Worm (Caenorhabditis elegans) whole organism, L2 larva: Measurements from ENCODE around the gene ZK353.4.

ENCODE experiments used
- C34F6.9 ChIP-seq: fragments of 150-350 bp; optimal IDR thresholded peaks from 2 replicates; lab custom pipeline; 2014; ENCODE audit warnings: missing biosample characterization, missing genetic modification characterization
- F13H6.1 ChIP-seq: sonication (generic microtip); optimal IDR thresholded peaks from 2 replicates; lab custom pipeline; 2016; ENCODE audit warnings: missing genetic modification characterization, missing compliant biosample characterization
- R02D3.7 ChIP-seq: fragments of 150-350 bp; optimal IDR thresholded peaks from 2 replicates; lab custom pipeline; 2014; ENCODE audit warnings: missing biosample characterization, missing genetic modification characterization
- Y55F3AM.14 ChIP-seq: fragments of 200-800 bp; sonication (Bioruptor generic); optimal IDR thresholded peaks from 2 replicates; lab custom pipeline; 2018; ENCODE audit warnings: mild to moderate bottlenecking, missing genetic modification characterization, missing compliant biosample characterization
- ZK546.5 ChIP-seq: sonication (generic microtip); optimal IDR thresholded peaks from 2 replicates; lab custom pipeline; 2017; ENCODE audit warnings: missing biosample characterization, missing genetic modification characterization
- alr-1 ChIP-seq: fragments of 150-350 bp; optimal IDR thresholded peaks from 2 replicates; lab custom pipeline; 2014; ENCODE audit warnings: missing biosample characterization, missing genetic modification characterization
- aly-2 ChIP-seq: fragments of 150-350 bp; optimal IDR thresholded peaks from 2 replicates; lab custom pipeline; 2014; ENCODE audit warnings: missing biosample characterization, missing genetic modification characterization
- ama-1 ChIP-seq: fragments of 150-350 bp; optimal IDR thresholded peaks from 2 replicates; lab custom pipeline; 2018; ENCODE audit warnings: inconsistent platforms
- blmp-1 ChIP-seq: sonication (generic microtip); optimal IDR thresholded peaks from 2 replicates; lab custom pipeline; 2017; ENCODE audit warnings: missing genetic modification characterization, mild to moderate bottlenecking, missing compliant biosample characterization, antibody characterized with exemption, moderate library complexity; ENCODE audit not compliant: insufficient read depth
- ceh-16 ChIP-seq: fragments of 150-350 bp; optimal IDR thresholded peaks from 2 replicates; lab custom pipeline; 2014; ENCODE audit warnings: missing biosample characterization, missing genetic modification characterization
- ceh-82 ChIP-seq: fragments of 150-350 bp; optimal IDR thresholded peaks from 2 replicates; lab custom pipeline; 2014; ENCODE audit warnings: missing biosample characterization, missing genetic modification characterization
- crh-2 ChIP-seq: sonication (generic microtip); optimal IDR thresholded peaks from 2 replicates; lab custom pipeline; 2017; ENCODE audit warnings: missing biosample characterization, missing genetic modification characterization
- dmd-4 ChIP-seq: sonication (generic microtip); optimal IDR thresholded peaks from 2 replicates; lab custom pipeline; 2017; ENCODE audit warnings: missing biosample characterization, missing genetic modification characterization
- egl-27 ChIP-seq: sonication (generic microtip); optimal IDR thresholded peaks from 3 replicates; lab custom pipeline; 2017; ENCODE audit warnings: missing biosample characterization, missing genetic modification reagents, missing genetic modification characterization
- elt-1 ChIP-seq: fragments of 150-350 bp; optimal IDR thresholded peaks from 2 replicates; lab custom pipeline; 2014; ENCODE audit warnings: missing biosample characterization, missing genetic modification characterization
- elt-3 ChIP-seq: sonication (generic microtip); optimal IDR thresholded peaks from 2 replicates; lab custom pipeline; 2017; ENCODE audit warnings: missing biosample characterization, missing genetic modification characterization
- fos-1 ChIP-seq: fragments of 150-350 bp; optimal IDR thresholded peaks from 2 replicates; lab custom pipeline; 2014; ENCODE audit warnings: missing biosample characterization, missing genetic modification characterization
- gmeb-1 ChIP-seq: fragments of 150-350 bp; optimal IDR thresholded peaks from 2 replicates; lab custom pipeline; 2014; ENCODE audit warnings: missing biosample characterization, missing genetic modification characterization
- lin-11 ChIP-seq: fragments of 150-350 bp; sonication (generic microtip); optimal IDR thresholded peaks from 2 replicates; lab custom pipeline; 2014; ENCODE audit warnings: missing biosample characterization, missing genetic modification characterization, inconsistent platforms, mixed read lengths
- lin-13 ChIP-seq: fragments of 150-350 bp; optimal IDR thresholded peaks from 2 replicates; lab custom pipeline; 2014; ENCODE audit warnings: missing biosample characterization, missing genetic modification reagents, missing genetic modification characterization
- lin-39 ChIP-seq: fragments of 150-350 bp; optimal IDR thresholded peaks from 2 replicates; lab custom pipeline; 2014; ENCODE audit warnings: missing biosample characterization, missing genetic modification reagents, missing genetic modification characterization
- lsy-2 ChIP-seq, 2 experiments: fragments of 150-350 bp in 1 of 2; sonication (generic microtip) in 1 of 2; optimal IDR thresholded peaks; 2 replicates each; lab custom pipeline; 2014 to 2017; ENCODE audit warnings: missing biosample characterization in 2 of 2, missing genetic modification characterization in 2 of 2
- mab-5 ChIP-seq: fragments of 150-350 bp; optimal IDR thresholded peaks from 2 replicates; lab custom pipeline; 2014; ENCODE audit warnings: missing biosample characterization, missing genetic modification characterization
- mbf-1 ChIP-seq: sonication (generic microtip); optimal IDR thresholded peaks from 2 replicates; lab custom pipeline; 2017; ENCODE audit warnings: missing biosample characterization, missing genetic modification characterization
- mdl-1 ChIP-seq, 2 experiments: fragments of 150-350 bp in 1 of 2; sonication (generic microtip) in 1 of 2; optimal IDR thresholded peaks; 2 replicates each; lab custom pipeline; 2017; ENCODE audit warnings: missing biosample characterization in 2 of 2, missing genetic modification characterization in 2 of 2
- nhr-10 ChIP-seq: sonication (generic microtip); optimal IDR thresholded peaks from 2 replicates; lab custom pipeline; 2017; ENCODE audit warnings: missing biosample characterization, missing genetic modification characterization
- nhr-11 ChIP-seq: fragments of 150-350 bp; optimal IDR thresholded peaks from 2 replicates; lab custom pipeline; 2014; ENCODE audit warnings: missing biosample characterization, missing genetic modification characterization
- nhr-12 ChIP-seq: fragments of 150-350 bp; optimal IDR thresholded peaks from 2 replicates; lab custom pipeline; 2014; ENCODE audit warnings: missing biosample characterization, missing genetic modification characterization
- nhr-129 ChIP-seq: fragments of 150-350 bp; optimal IDR thresholded peaks from 2 replicates; lab custom pipeline; 2014; ENCODE audit warnings: missing biosample characterization, missing genetic modification characterization
- nhr-21 ChIP-seq: fragments of 150-350 bp; optimal IDR thresholded peaks from 2 replicates; lab custom pipeline; 2014; ENCODE audit warnings: missing biosample characterization, missing genetic modification characterization
- nhr-23 ChIP-seq: fragments of 150-350 bp; optimal IDR thresholded peaks from 2 replicates; lab custom pipeline; 2014; ENCODE audit warnings: missing biosample characterization, missing genetic modification reagents, missing genetic modification characterization
- nhr-237 ChIP-seq: fragments of 150-350 bp; optimal IDR thresholded peaks from 2 replicates; lab custom pipeline; 2014; ENCODE audit warnings: missing biosample characterization, missing genetic modification characterization
- nhr-25 ChIP-seq: fragments of 150-350 bp; sonication (generic microtip); optimal IDR thresholded peaks from 3 replicates; lab custom pipeline; 2014; ENCODE audit warnings: missing biosample characterization, missing genetic modification characterization
- nhr-6 ChIP-seq: fragments of 150-350 bp; optimal IDR thresholded peaks from 2 replicates; lab custom pipeline; 2014; ENCODE audit warnings: missing biosample characterization, missing genetic modification characterization
- nhr-77 ChIP-seq: fragments of 150-350 bp; optimal IDR thresholded peaks from 2 replicates; lab custom pipeline; 2014; ENCODE audit warnings: missing biosample characterization, missing genetic modification characterization
- peb-1 ChIP-seq: fragments of 150-350 bp; optimal IDR thresholded peaks from 2 replicates; lab custom pipeline; 2014; ENCODE audit warnings: missing biosample characterization, missing genetic modification characterization
- sem-4 ChIP-seq: fragments of 150-350 bp; optimal IDR thresholded peaks from 2 replicates; lab custom pipeline; 2014; ENCODE audit warnings: missing biosample characterization, missing genetic modification reagents, missing genetic modification characterization
- skn-1 ChIP-seq: sonication (generic microtip); optimal IDR thresholded peaks from 2 replicates; lab custom pipeline; 2017; ENCODE audit warnings: missing biosample characterization, missing genetic modification characterization
- sma-3 ChIP-seq: sonication (generic microtip); optimal IDR thresholded peaks from 2 replicates; lab custom pipeline; 2016; ENCODE audit warnings: missing genetic modification reagents, missing genetic modification characterization, missing compliant biosample characterization
- sma-9 ChIP-seq, 2 experiments: fragments of 150-350 bp in 1 of 2; sonication (generic microtip) in 1 of 2; optimal IDR thresholded peaks; 2 replicates each; lab custom pipeline; 2014 to 2016; ENCODE audit warnings: missing genetic modification characterization in 2 of 2, mild to moderate bottlenecking in 1 of 2, missing biosample characterization in 1 of 2, missing compliant biosample characterization in 1 of 2, missing genetic modification reagents in 1 of 2, moderate library complexity in 1 of 2
- snpc-4 ChIP-seq: fragments of 150-350 bp; optimal IDR thresholded peaks from 2 replicates; lab custom pipeline; 2014; ENCODE audit warnings: missing biosample characterization, missing genetic modification characterization
- unc-39 ChIP-seq: fragments of 150-350 bp; optimal IDR thresholded peaks from 2 replicates; lab custom pipeline; 2014; ENCODE audit warnings: missing biosample characterization, missing genetic modification characterization
- unc-55 ChIP-seq: fragments of 150-350 bp; sonication (generic microtip); optimal IDR thresholded peaks from 3 replicates; lab custom pipeline; 2014; ENCODE audit warnings: missing biosample characterization, missing genetic modification reagents, missing genetic modification characterization
- unc-62 ChIP-seq: fragments of 150-350 bp; optimal IDR thresholded peaks from 2 replicates; lab custom pipeline; 2014; ENCODE audit warnings: missing biosample characterization, missing genetic modification reagents, missing genetic modification characterization
- zag-1 ChIP-seq: fragments of 150-350 bp; optimal IDR thresholded peaks from 2 replicates; lab custom pipeline; 2014; ENCODE audit warnings: missing biosample characterization, missing genetic modification characterization
- ztf-1 ChIP-seq: fragments of 200-800 bp; sonication (Bioruptor generic); conservative IDR thresholded peaks from 2 replicates; pipeline ENCODE4 v1.3.6; 2022; ENCODE audit warnings: missing genetic modification characterization, missing compliant biosample characterization
- ztf-11 ChIP-seq: sonication (generic microtip); optimal IDR thresholded peaks from 2 replicates; lab custom pipeline; 2017; ENCODE audit warnings: missing biosample characterization, missing genetic modification characterization
- ztf-4 ChIP-seq: fragments of 150-350 bp; optimal IDR thresholded peaks from 2 replicates; lab custom pipeline; 2014; ENCODE audit warnings: missing biosample characterization, missing genetic modification characterization

The ZK353.4 gene

ce11 chrIII:8416871-8417191, 27.4 kb upstream of the ZK353.4 start:
- TF ChIP-seq nhr-25 (tag; lab: Kevin White, UChicago) (no peak), C34F6.9 (no peak), ztf-11 (tag; lab: Kevin White, UChicago) (no peak), alr-1 (tag; lab: Kevin White, UChicago) (no peak), ceh-16 (tag; lab: Kevin White, UChicago) (no peak)

ce11 chrIII:8413501-8413900, 24.1 kb upstream of the ZK353.4 start:
- no peak for TF ChIP-seq C34F6.9
- TF ChIP-seq, all 48 proteins: peak for 0

- TF ChIP-seq lin-39 (tag; lab: Kevin White, UChicago) (no peak), sma-3 (GFP tag; lab: Kevin White, UChicago) (peak; percentile 36), ztf-4 (tag; lab: Kevin White, UChicago) (no peak), peb-1 (tag; lab: Kevin White, UChicago) (no peak), blmp-1 (tag; lab: Kevin White, UChicago) (peak; percentile 25), C34F6.9 (peak; percentile 93), sma-9 (GFP tag; optimal IDR thresholded peaks at IDR 0.05; lab: Kevin White, UChicago) (peak; percentile 44), sma-9 (tag; optimal IDR thresholded peaks at IDR 0.05; lab: Kevin White, UChicago) (no peak), skn-1 (tag; lab: Kevin White, UChicago) (peak; percentile 8), dmd-4 (tag; lab: Kevin White, UChicago) (no peak), nhr-10 (tag; lab: Kevin White, UChicago) (no peak), mdl-1 (tag; optimal IDR thresholded peaks at IDR 0.05; lab: Kevin White, UChicago) (peak in 1 of 2 experiments; percentile 28), ama-1 (lab: Kevin White, UChicago) (peak; percentile 38), nhr-25 (tag; lab: Kevin White, UChicago) (peak; percentile 88), ZK546.5 (tag; lab: Kevin White, UChicago) (no peak), R02D3.7 (tag; lab: Kevin White, UChicago) (no peak), nhr-12 (tag; lab: Kevin White, UChicago) (no peak), zag-1 (tag; lab: Kevin White, UChicago) (peak; percentile 84), ceh-82 (no peak), lin-13 (peak; percentile 58), ztf-11 (tag; lab: Kevin White, UChicago) (no peak), unc-55 (peak; percentile 91), nhr-237 (tag; lab: Kevin White, UChicago) (no peak), lin-11 (peak; percentile 20), snpc-4 (tag; lab: Kevin White, UChicago) (peak; percentile 33), F13H6.1 (tag; lab: Kevin White, UChicago) (peak; percentile 77), nhr-77 (tag; lab: Kevin White, UChicago) (no peak), nhr-11 (no peak), egl-27 (tag; lab: Kevin White, UChicago) (peak; percentile 28), crh-2 (tag; lab: Kevin White, UChicago) (peak; percentile 91), mbf-1 (tag; lab: Kevin White, UChicago) (no peak), nhr-23 (no peak), nhr-129 (tag; lab: Kevin White, UChicago) (peak; percentile 88), ztf-1 (GFP tag; lab: Robert Waterston, UW) (no peak), elt-3 (no peak), Y55F3AM.14 (GFP tag; lab: Kevin White, UChicago) (peak; percentile 62), gmeb-1 (tag; lab: Kevin White, UChicago) (peak; percentile 47), elt-1 (tag; lab: Kevin White, UChicago) (no peak), aly-2 (tag; lab: Kevin White, UChicago) (no peak), fos-1 (tag; lab: Kevin White, UChicago) (peak; percentile 86), mab-5 (tag; lab: Kevin White, UChicago) (peak; percentile 57), nhr-6 (tag; lab: Kevin White, UChicago) (peak; percentile 49), ceh-16 (tag; lab: Kevin White, UChicago) (no peak), unc-39 (tag; lab: Kevin White, UChicago) (no peak), lsy-2 (tag; optimal IDR thresholded peaks at IDR 0.05; lab: Kevin White, UChicago) (peak; percentile 72 to 94), nhr-21 (tag; lab: Kevin White, UChicago) (peak; percentile 31), sem-4 (tag; lab: Kevin White, UChicago) (peak; percentile 66), alr-1 (tag; lab: Kevin White, UChicago) (no peak), unc-62 (GFP tag; lab: Kevin White, UChicago) (no peak)
Measured at ce11 chrIII:8411976-8412375, 22.5 kb upstream of the ZK353.4 start.
